Fruit fly (Drosophila melanogaster): ENCODE results near the gene CG2694.
A peak's percentile ranks its signal among the peaks of the same experiment; 100 is the strongest.

CG2694 gene

DNA sequence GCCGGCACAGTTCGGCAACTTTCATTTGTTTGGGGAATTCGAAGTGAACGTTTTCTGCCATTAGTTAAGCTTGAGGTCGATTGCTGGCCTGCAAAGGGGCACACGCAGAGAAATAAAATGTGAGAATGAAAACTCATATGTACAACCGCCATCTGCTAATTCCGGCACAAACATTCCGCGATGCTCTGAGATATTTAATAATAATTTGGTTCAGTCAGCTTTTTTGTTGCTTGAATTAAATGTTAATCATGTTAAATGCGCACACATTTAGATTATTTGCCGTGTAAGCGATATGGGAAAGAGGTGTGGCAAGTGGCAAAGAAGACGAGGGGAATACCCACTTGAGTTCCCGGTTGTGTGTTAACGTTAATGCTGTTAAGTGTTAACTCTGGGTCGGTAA is 43.5 kb downstream of the CG2694 start (continued):
- TF ChIP-seq esg (GFP tag; conservative IDR thresholded peaks at IDR 0.05) (no peak), Sox100B (GFP tag; optimal IDR thresholded peaks at IDR 0.05) (peak; percentile 1), CG1832 (GFP tag; optimal IDR thresholded peaks at IDR 0.05) (no peak), CG34376 (GFP tag; optimal IDR thresholded peaks at IDR 0.05) (no peak), CG18599 (GFP tag; optimal IDR thresholded peaks at IDR 0.05) (peak; percentile 38), danr (GFP tag; IDR thresholded peaks at IDR 0.05) (no peak), CG14014 (GFP tag; IDR thresholded peaks at IDR 0.05) (0 out of 2 replicates have a peak, but pooled peaks have one; percentile 25), H15 (GFP tag; IDR thresholded peaks at IDR 0.05) (no peak), tap (tag; optimal IDR thresholded peaks at IDR 0.05) (no peak), dan (GFP tag; IDR thresholded peaks at IDR 0.05) (no peak), slou (GFP tag; optimal IDR thresholded peaks at IDR 0.05) (no peak), Camta (GFP tag; optimal IDR thresholded peaks at IDR 0.05) (no peak), mld (GFP tag; IDR thresholded peaks at IDR 0.05; ENCODE audit: partially characterized antibody) (no peak), ap (GFP tag; IDR thresholded peaks at IDR 0.05) (no peak), p53 (GFP tag; optimal IDR thresholded peaks at IDR 0.05) (no peak), TFAM (GFP tag; optimal IDR thresholded peaks at IDR 0.05) (no peak), CG2875 (GFP tag; optimal IDR thresholded peaks at IDR 0.05) (no peak), CG17186 (GFP tag; optimal IDR thresholded peaks at IDR 0.05) (no peak), MBD-R2 (GFP tag; IDR thresholded peaks at IDR 0.05) (no peak), vnd (GFP tag; IDR thresholded peaks at IDR 0.05; ENCODE audit: partially characterized antibody) (no peak), CG4424 (GFP tag; optimal IDR thresholded peaks at IDR 0.05) (peak; percentile 23), CG14860 (GFP tag; IDR thresholded peaks at IDR 0.05; ENCODE audit: partially characterized antibody) (no peak), psq (GFP tag; optimal IDR thresholded peaks at IDR 0.05) (no peak), CG12299 (tag; optimal IDR thresholded peaks at IDR 0.05) (no peak), D19B (GFP tag; optimal IDR thresholded peaks at IDR 0.05) (no peak), lola (GFP tag; optimal IDR thresholded peaks at IDR 0.05) (no peak), CG10274 (GFP tag; optimal IDR thresholded peaks at IDR 0.05) (no peak), sr (GFP tag; IDR thresholded peaks at IDR 0.05) (no peak), Blimp-1 (GFP tag; optimal IDR thresholded peaks at IDR 0.05) (peak; percentile 52), caup (GFP tag; optimal IDR thresholded peaks at IDR 0.05; ENCODE audit: severe bottlenecking) (no peak), da (GFP tag; optimal IDR thresholded peaks at IDR 0.05) (no peak), Max (GFP tag; optimal IDR thresholded peaks at IDR 0.05) (no peak), CG12104 (GFP tag; optimal IDR thresholded peaks at IDR 0.05) (no peak), al (GFP tag; IDR thresholded peaks at IDR 0.05) (no peak), CG16779 (GFP tag; IDR thresholded peaks at IDR 0.05) (no peak), Neu2 (GFP tag; optimal IDR thresholded peaks at IDR 0.05; ENCODE audit: borderline replicate concordance) (no peak), Xbp1 (GFP tag; optimal IDR thresholded peaks at IDR 0.05) (peak; percentile 28), rib (GFP tag; IDR thresholded peaks at IDR 0.05) (no peak), CG13424 (tag; optimal IDR thresholded peaks at IDR 0.05) (peak; percentile 10), Bteb2 (GFP tag; optimal IDR thresholded peaks at IDR 0.05) (no peak), Hmr (GFP tag; optimal IDR thresholded peaks at IDR 0.05) (peak; percentile 4), B-H1 (GFP tag; IDR thresholded peaks at IDR 0.05) (no peak; the same call in 2 of the 3 replicates), CG5953 (GFP tag; IDR thresholded peaks at IDR 0.05) (no peak), Six4 (GFP tag; optimal IDR thresholded peaks at IDR 0.05) (no peak), CG9727 (GFP tag; optimal IDR thresholded peaks at IDR 0.05) (no peak), CG10267 (tag; optimal IDR thresholded peaks at IDR 0.05) (peak; percentile 9), CG16813 (GFP tag; IDR thresholded peaks at IDR 0.05; ENCODE audit: partially characterized antibody) (no peak), slp2 (GFP tag; optimal IDR thresholded peaks at IDR 0.05) (no peak), CG1233 (GFP tag; optimal IDR thresholded peaks at IDR 0.05) (no peak), CG13894 (tag; optimal IDR thresholded peaks at IDR 0.05) (no peak), CG1603 (tag; optimal IDR thresholded peaks at IDR 0.05) (peak; percentile 46)
